Fruit fly (Drosophila melanogaster) whole organism, embryonic: Measurements from ENCODE around the gene CG7702.
A peak's percentile ranks its signal among the peaks of the same experiment; 100 is the strongest.

Source experiments
- Adf1 ChIP-seq: fragments of 200-800 bp; sonication (Bioruptor generic); IDR thresholded peaks from 2 replicates; pipeline ENCODE4 v1.3.6; 2022; ENCODE audit warnings: missing biosample characterization, missing genetic modification characterization
- Atf3 ChIP-seq: fragments of 200-800 bp; sonication (Bioruptor generic); optimal IDR thresholded peaks from 3 replicates; lab custom pipeline; 2016; ENCODE audit warnings: missing biosample characterization, missing genetic modification characterization
- CG12299 ChIP-seq: fragments of 200-800 bp; sonication (Bioruptor generic); optimal IDR thresholded peaks from 2 replicates; lab custom pipeline; 2018; ENCODE audit warnings: missing biosample characterization, mild to moderate bottlenecking, missing genetic modification characterization
- CG13296 ChIP-seq: fragments of 200-800 bp; sonication (Bioruptor generic); optimal IDR thresholded peaks from 3 replicates; lab custom pipeline; 2018; ENCODE audit warnings: missing biosample characterization, mild to moderate bottlenecking, missing genetic modification characterization
- CG14860 ChIP-seq: fragments of 200-800 bp; sonication (Bioruptor generic); IDR thresholded peaks from 3 replicates; pipeline ENCODE4 v1.3.6; 2022; ENCODE audit warnings: missing biosample characterization, missing genetic modification characterization; ENCODE audit not compliant: partially characterized antibody
- CG15073 ChIP-seq: fragments of 200-800 bp; sonication (Bioruptor generic); optimal IDR thresholded peaks from 2 replicates; lab custom pipeline; 2016; ENCODE audit warnings: missing biosample characterization, missing genetic modification characterization
- CG15479 ChIP-seq: fragments of 200-800 bp; sonication (Bioruptor generic); optimal IDR thresholded peaks from 3 replicates; lab custom pipeline; 2019; ENCODE audit warnings: missing biosample characterization, mild to moderate bottlenecking, missing genetic modification characterization, moderate library complexity
- CG15514 ChIP-seq: fragments of 200-800 bp; sonication (Bioruptor generic); optimal IDR thresholded peaks from 3 replicates; lab custom pipeline; 2017; ENCODE audit warnings: missing biosample characterization, missing genetic modification characterization, mild to moderate bottlenecking, moderate library complexity, missing genetic modification reagents
- CG16813 ChIP-seq: fragments of 200-800 bp; sonication (Bioruptor generic); IDR thresholded peaks from 3 replicates; pipeline ENCODE4 v1.3.6; 2022; ENCODE audit warnings: missing biosample characterization, missing genetic modification characterization; ENCODE audit not compliant: partially characterized antibody
- CG16815 ChIP-seq: fragments of 200-800 bp; sonication (Bioruptor generic); optimal IDR thresholded peaks from 3 replicates; lab custom pipeline; 2017; ENCODE audit warnings: missing biosample characterization, mild to moderate bottlenecking, missing genetic modification characterization
- CG2889 ChIP-seq: fragments of 200-800 bp; sonication (Bioruptor generic); IDR thresholded peaks from 3 replicates; pipeline ENCODE4 v1.3.6; 2022; ENCODE audit warnings: missing biosample characterization, missing genetic modification characterization
- CG33557 ChIP-seq: fragments of 200-800 bp; sonication (Bioruptor generic); optimal IDR thresholded peaks from 2 replicates; lab custom pipeline; 2019; ENCODE audit warnings: missing biosample characterization, mild to moderate bottlenecking, missing genetic modification characterization, moderate library complexity
- CG3995 ChIP-seq: fragments of 200-800 bp; sonication (Bioruptor generic); optimal IDR thresholded peaks from 3 replicates; lab custom pipeline; 2016; ENCODE audit warnings: missing biosample characterization, missing genetic modification characterization
- CG4617 ChIP-seq: fragments of 200-800 bp; sonication (Bioruptor generic); optimal IDR thresholded peaks from 3 replicates; lab custom pipeline; 2016; ENCODE audit warnings: missing biosample characterization, missing genetic modification characterization, borderline replicate concordance
- CG6683 ChIP-seq: fragments of 200-800 bp; sonication (Bioruptor generic); optimal IDR thresholded peaks from 2 replicates; lab custom pipeline; 2017; ENCODE audit warnings: missing biosample characterization, mild to moderate bottlenecking, missing genetic modification characterization, missing genetic modification reagents
- CG9797 ChIP-seq: fragments of 200-800 bp; sonication (Bioruptor generic); optimal IDR thresholded peaks from 3 replicates; lab custom pipeline; 2018; ENCODE audit warnings: missing biosample characterization, mild to moderate bottlenecking, missing genetic modification characterization
- CHES-1-like ChIP-seq: fragments of 200-800 bp; sonication (Bioruptor generic); optimal IDR thresholded peaks from 2 replicates; lab custom pipeline; 2016; ENCODE audit warnings: missing biosample characterization, missing genetic modification characterization
- Dad ChIP-seq: fragments of 200-800 bp; sonication (Bioruptor generic); optimal IDR thresholded peaks from 3 replicates; lab custom pipeline; 2016; ENCODE audit warnings: missing biosample characterization, missing genetic modification characterization
- Dek ChIP-seq: fragments of 200-800 bp; sonication (Bioruptor generic); optimal IDR thresholded peaks from 3 replicates; lab custom pipeline; 2019; ENCODE audit warnings: missing biosample characterization, mild to moderate bottlenecking, missing genetic modification characterization, moderate library complexity
- Doc3 ChIP-seq: fragments of 200-800 bp; sonication (Bioruptor generic); IDR thresholded peaks from 3 replicates; pipeline ENCODE4 v1.3.6; 2022; ENCODE audit warnings: missing biosample characterization, missing genetic modification characterization; ENCODE audit not compliant: partially characterized antibody
- Drgx ChIP-seq: fragments of 200-800 bp; sonication (Bioruptor generic); IDR thresholded peaks from 2 replicates; pipeline ENCODE4 v1.3.6; 2022; ENCODE audit warnings: missing biosample characterization, missing genetic modification characterization
- Gsc ChIP-seq: fragments of 200-800 bp; sonication (Bioruptor generic); IDR thresholded peaks from 2 replicates; pipeline ENCODE4 v1.3.6; 2022; ENCODE audit warnings: missing biosample characterization, missing genetic modification characterization
- Mes4 ChIP-seq: fragments of 200-800 bp; sonication (Bioruptor generic); optimal IDR thresholded peaks from 2 replicates; lab custom pipeline; 2016; ENCODE audit warnings: missing biosample characterization, missing genetic modification characterization
- Mrtf ChIP-seq: fragments of 200-800 bp; sonication (Bioruptor generic); IDR thresholded peaks from 3 replicates; pipeline ENCODE4 v1.3.6; 2022; ENCODE audit warnings: missing biosample characterization, missing genetic modification characterization
- Nf-YC ChIP-seq: fragments of 200-800 bp; optimal IDR thresholded peaks from 3 replicates; lab custom pipeline; 2019; ENCODE audit warnings: missing biosample characterization, mild to moderate bottlenecking, missing genetic modification characterization, moderate library complexity
- NfI ChIP-seq: fragments of 200-800 bp; sonication (Bioruptor generic); optimal IDR thresholded peaks from 3 replicates; lab custom pipeline; 2018; ENCODE audit warnings: missing biosample characterization, mild to moderate bottlenecking, missing genetic modification characterization, moderate library complexity
- Pdp1 ChIP-seq, 2 experiments: fragments of 200-800 bp; sonication (Bioruptor generic); optimal IDR thresholded peaks; 3 replicates each; lab custom pipeline; 2016; ENCODE audit warnings: missing biosample characterization in 2 of 2, missing genetic modification characterization in 2 of 2, mild to moderate bottlenecking in 1 of 2, moderate library complexity in 1 of 2
- Sry-δ ChIP-seq: fragments of 200-800 bp; sonication (Bioruptor generic); optimal IDR thresholded peaks from 2 replicates; lab custom pipeline; 2016; ENCODE audit warnings: missing biosample characterization, missing genetic modification characterization
- Taf1 ChIP-seq: fragments of 200-800 bp; sonication (Bioruptor generic); IDR thresholded peaks from 2 replicates; pipeline ENCODE4 v1.3.6; 2022; ENCODE audit warnings: missing biosample characterization, missing genetic modification characterization
- Tbp ChIP-seq: fragments of >200 bp; optimal IDR thresholded peaks from 2 replicates; lab custom pipeline; 2018; ENCODE audit warnings: missing biosample characterization, missing genetic modification characterization
- bcd ChIP-seq: fragments of 200-800 bp; sonication (Bioruptor generic); optimal IDR thresholded peaks from 2 replicates; lab custom pipeline; 2017; ENCODE audit warnings: missing biosample characterization, mild to moderate bottlenecking, missing genetic modification characterization
- cwo ChIP-seq: fragments of 200-800 bp; sonication (Bioruptor generic); optimal IDR thresholded peaks from 3 replicates; lab custom pipeline; 2017; ENCODE audit warnings: missing biosample characterization, missing genetic modification characterization, mild to moderate bottlenecking, moderate library complexity, missing genetic modification reagents
- en ChIP-seq: fragments of 200-800 bp; sonication (Bioruptor generic); optimal IDR thresholded peaks from 2 replicates; lab custom pipeline; 2016; ENCODE audit warnings: missing biosample characterization, missing genetic modification characterization
- fd3F ChIP-seq: fragments of 200-800 bp; sonication (Bioruptor generic); optimal IDR thresholded peaks from 2 replicates; lab custom pipeline; 2018; ENCODE audit warnings: missing biosample characterization, mild to moderate bottlenecking, missing genetic modification characterization, moderate library complexity
- fd64A ChIP-seq: fragments of 200-800 bp; sonication (Bioruptor generic); optimal IDR thresholded peaks from 3 replicates; lab custom pipeline; 2018; ENCODE audit warnings: missing biosample characterization, mild to moderate bottlenecking, missing genetic modification characterization
- gce ChIP-seq: fragments of 200-800 bp; sonication (Bioruptor generic); IDR thresholded peaks from 3 replicates; pipeline ENCODE4 v1.3.6; 2022; ENCODE audit warnings: missing biosample characterization, missing genetic modification characterization
- gsb-n ChIP-seq: fragments of 200-800 bp; sonication (Bioruptor generic); optimal IDR thresholded peaks from 3 replicates; lab custom pipeline; 2018; ENCODE audit warnings: missing biosample characterization, mild to moderate bottlenecking, missing genetic modification characterization
- ham ChIP-seq: fragments of 200-800 bp; sonication (Bioruptor generic); IDR thresholded peaks from 2 replicates; pipeline ENCODE4 v1.3.6; 2022; ENCODE audit warnings: missing biosample characterization, missing genetic modification characterization
- hbn ChIP-seq: fragments of 200-800 bp; sonication (Bioruptor generic); IDR thresholded peaks from 2 replicates; pipeline ENCODE4 v1.3.6; 2022; ENCODE audit warnings: missing biosample characterization, missing genetic modification characterization; ENCODE audit not compliant: partially characterized antibody
- kay ChIP-seq: fragments of 200-800 bp; sonication (Bioruptor generic); optimal IDR thresholded peaks from 2 replicates; lab custom pipeline; 2016; ENCODE audit warnings: missing biosample characterization, missing genetic modification characterization
- lab ChIP-seq: fragments of 200-800 bp; sonication (Bioruptor generic); optimal IDR thresholded peaks from 3 replicates; lab custom pipeline; 2017; ENCODE audit warnings: missing biosample characterization, missing genetic modification characterization, mild to moderate bottlenecking, moderate library complexity, missing genetic modification reagents
- mirr ChIP-seq: fragments of 200-800 bp; sonication (Bioruptor generic); optimal IDR thresholded peaks from 3 replicates; lab custom pipeline; 2018; ENCODE audit warnings: missing biosample characterization, mild to moderate bottlenecking, missing genetic modification characterization
- mld ChIP-seq: fragments of 200-800 bp; sonication (Bioruptor generic); IDR thresholded peaks from 3 replicates; pipeline ENCODE4 v1.3.6; 2022; ENCODE audit warnings: missing biosample characterization, missing genetic modification characterization; ENCODE audit not compliant: partially characterized antibody
- nerfin-2 ChIP-seq: fragments of 200-800 bp; sonication (Bioruptor generic); IDR thresholded peaks from 2 replicates; pipeline ENCODE4 v1.3.6; 2022; ENCODE audit warnings: missing biosample characterization, missing genetic modification characterization; ENCODE audit not compliant: partially characterized antibody
- org-1 ChIP-seq: fragments of 200-800 bp; sonication (Bioruptor generic); optimal IDR thresholded peaks from 2 replicates; lab custom pipeline; 2017; ENCODE audit warnings: missing biosample characterization, missing genetic modification characterization
- sob ChIP-seq: fragments of 200-800 bp; sonication (Bioruptor generic); IDR thresholded peaks from 2 replicates; pipeline ENCODE4 v1.3.6; 2022; ENCODE audit warnings: missing biosample characterization, missing genetic modification characterization
- ttk ChIP-seq: fragments of 200-800 bp; sonication (Bioruptor generic); IDR thresholded peaks from 2 replicates; pipeline ENCODE4 v2.1.2; 2022; ENCODE audit warnings: missing biosample characterization, missing genetic modification characterization
- tup ChIP-seq: fragments of 200-800 bp; sonication (Bioruptor generic); optimal IDR thresholded peaks from 2 replicates; lab custom pipeline; 2016; ENCODE audit warnings: missing biosample characterization, mild to moderate bottlenecking, missing genetic modification characterization, moderate library complexity
- vfl ChIP-seq: fragments of 200-800 bp; sonication (Bioruptor generic); optimal IDR thresholded peaks from 2 replicates; lab custom pipeline; 2016; ENCODE audit warnings: missing biosample characterization, missing genetic modification characterization

Gene CG7702

dm6 chr3R:18719767-18720341, 50.7 kb downstream of the CG7702 start (continued):
- TF ChIP-seq NfI (peak; percentile 84), Mes4 (GFP tag; lab: Kevin White, UChicago) (peak; percentile 72), CG12299 (tag; lab: Kevin White, UChicago) (peak; percentile 82), CG15073 (peak; percentile 29), Adf1 (GFP tag; lab: Robert Waterston, UW) (peak; percentile 66), CG16815 (GFP tag; lab: Kevin White, UChicago) (peak; percentile 81), en (GFP tag; lab: Kevin White, UChicago) (peak; percentile 56), Dad (GFP tag; lab: Kevin White, UChicago) (peak; percentile 83), CG16813 (GFP tag; lab: Robert Waterston, UW) (no peak), fd3F (GFP tag; lab: Kevin White, UChicago) (peak; percentile 78), Drgx (GFP tag; lab: Robert Waterston, UW) (no peak), Doc3 (GFP tag; lab: Robert Waterston, UW) (no peak), CG3995 (peak; percentile 9), Tbp (GFP tag; lab: Kevin White, UChicago) (no peak), bcd (GFP tag; lab: Kevin White, UChicago) (peak; percentile 85), Dek (tag; lab: Kevin White, UChicago) (peak; percentile 89), Pdp1 (GFP tag; optimal IDR thresholded peaks at IDR 0.05; lab: Kevin White, UChicago) (peak in 1 of 2 experiments; percentile 83), kay (peak; percentile 72), ham (GFP tag; lab: Robert Waterston, UW) (0 out of 2 replicates have a peak, but pooled peaks have one; percentile 15), Nf-YC (tag; lab: Kevin White, UChicago) (peak; percentile 76), Taf1 (peak; percentile 74), Atf3 (GFP tag; lab: Kevin White, UChicago) (peak; percentile 47), tup (GFP tag; lab: Kevin White, UChicago) (peak; percentile 59), CG4617 (GFP tag; lab: Kevin White, UChicago) (peak; percentile 32), Gsc (GFP tag; lab: Robert Waterston, UW) (peak; percentile 41; the same call in 1 of the 2 replicates), CG15479 (no peak), CG15514 (GFP tag; lab: Kevin White, UChicago) (peak; percentile 77), CG9797 (GFP tag; lab: Kevin White, UChicago) (no peak), mld (GFP tag; lab: Robert Waterston, UW) (no peak), sob (peak; percentile 83), CG13296 (GFP tag; lab: Kevin White, UChicago) (peak; percentile 90), org-1 (GFP tag; lab: Kevin White, UChicago) (peak; percentile 88), CHES-1-like (GFP tag; lab: Kevin White, UChicago) (peak; percentile 82), CG14860 (no peak), nerfin-2 (GFP tag; lab: Robert Waterston, UW) (no peak), Sry-δ (GFP tag; lab: Kevin White, UChicago) (peak; percentile 41), lab (GFP tag; lab: Kevin White, UChicago) (peak; percentile 96), CG6683 (GFP tag; lab: Kevin White, UChicago) (peak; percentile 89), vfl (GFP tag; lab: Kevin White, UChicago) (peak; percentile 76), fd64A (GFP tag; lab: Kevin White, UChicago) (peak; percentile 62), CG33557 (GFP tag; lab: Kevin White, UChicago) (peak; percentile 57), gce (GFP tag; lab: Robert Waterston, UW) (peak; percentile 60; the same call in 1 of the 3 replicates), CG2889 (GFP tag; lab: Robert Waterston, UW) (peak; percentile 69; the same call in 2 of the 3 replicates), cwo (peak; percentile 89), gsb-n (tag; lab: Kevin White, UChicago) (peak; percentile 74), mirr (GFP tag; lab: Kevin White, UChicago) (peak; percentile 82), hbn (GFP tag; lab: Robert Waterston, UW) (no peak), Mrtf (peak; percentile 84), ttk (GFP tag; lab: Robert Waterston, UW) (no peak; the same call in none of the 2 replicates)
